Fruit fly (Drosophila melanogaster) whole organism, wandering third instar larva: ENCODE results near the gene Rab1.

ENCODE experiments used
- Abd-B ChIP-seq: fragments of >200 bp; optimal IDR thresholded peaks from 2 replicates; lab custom pipeline; 2017; ENCODE audit warnings: missing biosample characterization, missing genetic modification characterization
- Hr78 ChIP-seq: fragments of >200 bp; optimal IDR thresholded peaks from 2 replicates; lab custom pipeline; 2017; ENCODE audit warnings: missing biosample characterization, missing genetic modification characterization
- OdsH ChIP-seq: fragments of 200-800 bp; sonication (Bioruptor generic); optimal IDR thresholded peaks from 2 replicates; lab custom pipeline; 2016; ENCODE audit warnings: missing biosample characterization, mild to moderate bottlenecking, missing genetic modification characterization
- Rel ChIP-seq, 2 experiments: fragments of 200-800 bp; sonication (Bioruptor generic) in 1 of 2; optimal IDR thresholded peaks; 2 replicates in 1 of 2; 3 replicates in 1 of 2; lab custom pipeline; 2016 to 2019; ENCODE audit warnings: mild to moderate bottlenecking in 2 of 2, missing biosample characterization in 2 of 2, missing genetic modification characterization in 2 of 2, moderate library complexity in 1 of 2
- br ChIP-seq: fragments of 200-800 bp; sonication (Bioruptor generic); optimal IDR thresholded peaks from 2 replicates; lab custom pipeline; 2016; ENCODE audit warnings: missing biosample characterization, missing genetic modification characterization
- foxo ChIP-seq, 2 experiments: fragments of 200-800 bp; sonication (Bioruptor generic); optimal IDR thresholded peaks; 2 replicates in 1 of 2; 3 replicates in 1 of 2; lab custom pipeline; 2016 to 2017; ENCODE audit warnings: missing biosample characterization in 2 of 2, missing genetic modification characterization in 2 of 2
- pan ChIP-seq: fragments of >200 bp; optimal IDR thresholded peaks from 2 replicates; lab custom pipeline; 2017
- rgr ChIP-seq: fragments of 200-800 bp; sonication (Bioruptor generic); optimal IDR thresholded peaks from 3 replicates; lab custom pipeline; 2016; ENCODE audit warnings: missing biosample characterization, mild to moderate bottlenecking, missing genetic modification characterization
- sage ChIP-seq: fragments of 200-800 bp; sonication (Bioruptor generic); optimal IDR thresholded peaks from 2 replicates; lab custom pipeline; 2016; ENCODE audit warnings: missing biosample characterization, mild to moderate bottlenecking, missing genetic modification characterization
- usp ChIP-seq: fragments of >200 bp; optimal IDR thresholded peaks from 2 replicates; lab custom pipeline; 2017; ENCODE audit warnings: missing biosample characterization, missing genetic modification characterization

dm6 chr3R:21282897-21283296 is 14.0 kb upstream of the Rab1 start, which contains the start of gene CG17298:
- TF ChIP-seq Hr78 (GFP tag; lab: Kevin White, UChicago) (no peak), foxo (GFP tag; optimal IDR thresholded peaks at IDR 0.05; lab: Kevin White, UChicago) (no peak), pan (lab: Kevin White, UChicago) (no peak), Rel (GFP tag; optimal IDR thresholded peaks at IDR 0.05; lab: Kevin White, UChicago) (no peak), Rel (tag; optimal IDR thresholded peaks at IDR 0.05; lab: Kevin White, UChicago) (no peak), Abd-B (GFP tag; lab: Kevin White, UChicago) (no peak), OdsH (no peak), rgr (GFP tag; lab: Kevin White, UChicago) (no peak), usp (GFP tag; lab: Kevin White, UChicago) (no peak), br (no peak), sage (GFP tag; lab: Kevin White, UChicago) (no peak)
